Fruit fly (Drosophila melanogaster) S2 (cell line): Measurements from ENCODE around the gene fuss.

Experiments
- CG8478 ChIP-seq: fragments of >200 bp; optimal IDR thresholded peaks from 2 replicates; lab custom pipeline; 2018
- CTCF ChIP-seq, 2 experiments: fragments of >200 bp; optimal IDR thresholded peaks; 2 replicates each; lab custom pipeline; 2018

The fuss gene

dm6 chr4:974632-975031 lies 3.7 kb downstream of the fuss start:
- TF ChIP-seq CTCF (optimal IDR thresholded peaks at IDR 0.05; lab: Kevin White, UChicago) = no peak

- TF ChIP-seq CTCF (optimal IDR thresholded peaks at IDR 0.05; lab: Kevin White, UChicago) = no peak
- TF ChIP-seq CG8478 = no peak
These were observed 7.2 kb downstream of the fuss start for dm6 chr4:971084-971483.

- TF ChIP-seq CTCF (optimal IDR thresholded peaks at IDR 0.05; lab: Kevin White, UChicago) (no peak), CG8478 (no peak)
These were observed 14.6 kb downstream of the fuss start for dm6 chr4:963717-964116.

dm6 chr4:963193-963592 lies 15.1 kb downstream of the fuss start:
- TF ChIP-seq CG8478 (no peak), CTCF (optimal IDR thresholded peaks at IDR 0.05; lab: Kevin White, UChicago) (no peak)

- TF ChIP-seq CTCF (optimal IDR thresholded peaks at IDR 0.05; lab: Kevin White, UChicago) (no peak), CG8478 (no peak)
These were observed 17.2 kb downstream of the fuss start for dm6 chr4:961045-961576.

dm6 chr4:959921-960536 lies 18.3 kb downstream of the fuss start:
- no peak for TF ChIP-seq CG8478
- TF ChIP-seq CTCF (optimal IDR thresholded peaks at IDR 0.05; lab: Kevin White, UChicago) = no peak

- TF ChIP-seq CTCF (optimal IDR thresholded peaks at IDR 0.05; lab: Kevin White, UChicago) (no peak), CG8478 (no peak)
These were observed 19.0 kb downstream of the fuss start for dm6 chr4:959110-959920.

- TF ChIP-seq CTCF (optimal IDR thresholded peaks at IDR 0.05; lab: Kevin White, UChicago) (no peak), CG8478 (no peak)
These were observed 20.1 kb downstream of the fuss start, which contains the start of gene 4E-T for dm6 chr4:958093-958649. Gene 4E-T (minus strand): TSS chr4:958392.

- no peak for TF ChIP-seq CG8478
- no peak for TF ChIP-seq CTCF (optimal IDR thresholded peaks at IDR 0.05; lab: Kevin White, UChicago)
These were observed 29.0 kb downstream of the fuss start for dm6 chr4:949313-949712.

- no peak for TF ChIP-seq CG8478
- TF ChIP-seq CTCF (optimal IDR thresholded peaks at IDR 0.05; lab: Kevin White, UChicago) = no peak
These were observed 32.1 kb downstream of the fuss start for dm6 chr4:946197-946596.

dm6 chr4:944354-944753 lies 33.9 kb downstream of the fuss start:
- TF ChIP-seq CTCF (optimal IDR thresholded peaks at IDR 0.05; lab: Kevin White, UChicago) (no peak), CG8478 (no peak)

dm6 chr4:937119-937518 lies 41.2 kb downstream of the fuss start:
- TF ChIP-seq CTCF (optimal IDR thresholded peaks at IDR 0.05; lab: Kevin White, UChicago) (no peak), CG8478 (no peak)

- no peak for TF ChIP-seq CTCF (optimal IDR thresholded peaks at IDR 0.05; lab: Kevin White, UChicago)
- no peak for TF ChIP-seq CG8478
These were observed 42.0 kb downstream of the fuss start, which contains the start of gene mGluR for dm6 chr4:936036-936869. Gene mGluR (plus strand): TSS chr4:936819.

- TF ChIP-seq CG8478 = no peak
- TF ChIP-seq CTCF (optimal IDR thresholded peaks at IDR 0.05; lab: Kevin White, UChicago) = no peak
These were observed 47.7 kb downstream of the fuss start, which contains the start of gene eIF4G1 for dm6 chr4:930311-931198. Gene eIF4G1 (minus strand): TSS chr4:930715.
